Fruit fly (Drosophila melanogaster): ENCODE measurements around the gene PNUTS.

Gene PNUTS

DNA sequence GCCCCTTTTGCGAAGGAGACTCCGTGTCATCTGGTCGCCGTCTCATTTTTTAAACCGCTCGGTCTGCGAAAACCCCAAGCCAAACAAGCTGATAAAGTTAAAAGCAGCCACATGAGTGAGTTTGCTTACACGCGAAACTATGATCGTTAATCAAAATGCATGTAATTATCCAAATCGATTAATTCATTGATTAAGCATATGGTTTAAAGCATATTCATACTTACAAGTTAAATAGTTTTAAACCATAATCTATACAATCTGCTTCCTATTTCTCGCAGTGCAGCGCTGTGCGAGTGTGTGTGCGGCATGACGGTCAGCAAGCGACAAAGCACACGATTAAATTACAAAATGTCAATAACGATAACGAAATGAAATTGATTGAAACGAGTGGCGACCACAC lies 25.2 kb downstream of the PNUTS start:
- TF ChIP-seq cic (GFP tag; optimal IDR thresholded peaks at IDR 0.05) = no peak
- no peak for TF ChIP-seq Mnt (GFP tag; optimal IDR thresholded peaks at IDR 0.05)

DNA sequence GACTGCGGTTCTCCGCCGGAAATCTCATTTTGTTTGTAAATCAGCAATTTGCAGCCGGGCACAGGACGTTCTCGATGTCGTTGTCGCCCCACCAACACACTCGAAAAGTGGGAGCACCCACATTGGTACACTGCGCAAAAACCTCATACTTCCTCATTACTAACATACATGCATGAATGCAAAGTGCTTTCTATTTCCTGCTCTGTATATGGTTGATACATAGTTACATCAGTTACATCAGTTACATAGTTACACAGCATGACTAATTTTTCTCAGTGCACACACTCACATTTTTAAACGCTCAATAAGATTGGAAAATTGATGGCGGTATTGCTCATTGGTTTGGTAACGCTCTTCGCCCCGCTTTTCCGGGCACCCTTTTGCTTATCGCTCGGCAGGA lies 26.9 kb downstream of the PNUTS start:
- TF ChIP-seq Mnt (GFP tag; optimal IDR thresholded peaks at IDR 0.05) (no peak), pad (GFP tag; optimal IDR thresholded peaks at IDR 0.05) (no peak), bab1 (GFP tag; optimal IDR thresholded peaks at IDR 0.05) (no peak), Hr96 (GFP tag; optimal IDR thresholded peaks at IDR 0.05) (no peak), toe (GFP tag; optimal IDR thresholded peaks at IDR 0.05) (no peak), CG12768 (GFP tag; optimal IDR thresholded peaks at IDR 0.05) (no peak), CG1620 (GFP tag; optimal IDR thresholded peaks at IDR 0.05) (no peak), tj (GFP tag; optimal IDR thresholded peaks at IDR 0.05) (no peak), Clk (GFP tag; optimal IDR thresholded peaks at IDR 0.05) (no peak)

DNA sequence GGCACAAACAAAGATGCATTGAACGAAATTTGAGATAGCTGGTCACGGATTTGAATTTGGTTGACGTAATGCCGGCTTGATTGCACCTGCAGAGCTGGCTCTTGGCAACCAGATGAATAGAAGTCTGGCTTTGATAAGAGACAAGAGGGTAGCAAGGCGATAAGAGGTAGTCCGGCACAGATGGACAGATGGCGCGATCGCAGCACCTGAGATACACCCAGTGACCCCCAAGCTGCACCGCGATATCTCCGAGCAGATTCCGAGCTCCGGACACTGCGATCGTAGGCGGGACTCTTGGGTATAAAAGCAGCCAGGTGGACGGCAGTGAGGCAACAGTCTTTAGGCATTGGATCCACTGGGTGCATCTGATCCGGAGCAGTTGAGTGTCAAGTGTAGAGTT lies 28.1 kb downstream of the PNUTS start, which contains the start of gene Lsp1beta:
Gene Lsp1beta, plus strand, starts transcription at position 185 of the 400 bp plus-strand sequence.
- TF ChIP-seq CG33017 (tag; optimal IDR thresholded peaks at IDR 0.05) = no peak
- no peak for TF ChIP-seq CG14711 (tag; optimal IDR thresholded peaks at IDR 0.05)
- no peak for TF ChIP-seq CG5204 (GFP tag; optimal IDR thresholded peaks at IDR 0.05)
- TF ChIP-seq cnc (optimal IDR thresholded peaks at IDR 0.05) = no peak
- no peak for TF ChIP-seq pad (GFP tag; optimal IDR thresholded peaks at IDR 0.05)
- TF ChIP-seq CG12768 (GFP tag; optimal IDR thresholded peaks at IDR 0.05) = no peak
- no peak for TF ChIP-seq tj (GFP tag; optimal IDR thresholded peaks at IDR 0.05)

DNA sequence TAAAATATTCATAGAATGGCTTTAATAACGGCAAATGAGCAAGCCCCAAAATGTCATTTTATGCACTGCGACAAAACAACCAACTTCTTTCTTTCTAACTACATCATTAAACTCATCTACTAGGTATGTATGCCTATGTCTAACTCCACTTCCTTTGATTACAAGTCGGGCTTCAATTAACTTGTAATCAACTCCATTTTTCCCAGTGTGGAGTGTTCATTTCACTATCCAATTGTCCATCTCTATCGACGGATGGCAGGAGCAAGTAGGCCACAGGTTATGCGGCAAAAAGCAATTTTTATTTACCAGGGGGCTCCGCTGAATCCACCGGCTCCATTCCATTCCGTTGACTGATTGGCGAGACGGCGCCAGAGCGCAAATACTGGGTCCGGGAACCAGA lies 33.5 kb downstream of the PNUTS start:
- TF ChIP-seq Hr96 (GFP tag; optimal IDR thresholded peaks at IDR 0.05) = no peak
- TF ChIP-seq CG33017 (tag; optimal IDR thresholded peaks at IDR 0.05) = no peak
- no peak for TF ChIP-seq CG1620 (GFP tag; optimal IDR thresholded peaks at IDR 0.05)
- TF ChIP-seq Mnt (GFP tag; optimal IDR thresholded peaks at IDR 0.05) = no peak
- TF ChIP-seq Clk (GFP tag; optimal IDR thresholded peaks at IDR 0.05) = no peak
- no peak for TF ChIP-seq CG12768 (GFP tag; optimal IDR thresholded peaks at IDR 0.05)
- TF ChIP-seq bab1 (GFP tag; optimal IDR thresholded peaks at IDR 0.05) = no peak
- TF ChIP-seq ovo (GFP tag; optimal IDR thresholded peaks at IDR 0.05) = no peak
- TF ChIP-seq kay (GFP tag; ENCODE audit: borderline replicate concordance) = no peak
- TF ChIP-seq CG5204 (GFP tag; optimal IDR thresholded peaks at IDR 0.05) = no peak
- TF ChIP-seq pad (GFP tag; optimal IDR thresholded peaks at IDR 0.05) = no peak
- no peak for TF ChIP-seq CG7045 (GFP tag; optimal IDR thresholded peaks at IDR 0.05)
- TF ChIP-seq CG11617 (GFP tag; optimal IDR thresholded peaks at IDR 0.05) = no peak
- TF ChIP-seq tj (GFP tag; optimal IDR thresholded peaks at IDR 0.05) = no peak
- TF ChIP-seq Crg-1 (GFP tag; optimal IDR thresholded peaks at IDR 0.05) = no peak
- TF ChIP-seq toe (GFP tag; optimal IDR thresholded peaks at IDR 0.05) = no peak
- TF ChIP-seq cic (GFP tag; optimal IDR thresholded peaks at IDR 0.05) = no peak
- TF ChIP-seq CG14711 (tag; optimal IDR thresholded peaks at IDR 0.05) = no peak
- no peak for TF ChIP-seq cnc (optimal IDR thresholded peaks at IDR 0.05)
- TF ChIP-seq CG7101 (tag; optimal IDR thresholded peaks at IDR 0.05) = no peak

DNA sequence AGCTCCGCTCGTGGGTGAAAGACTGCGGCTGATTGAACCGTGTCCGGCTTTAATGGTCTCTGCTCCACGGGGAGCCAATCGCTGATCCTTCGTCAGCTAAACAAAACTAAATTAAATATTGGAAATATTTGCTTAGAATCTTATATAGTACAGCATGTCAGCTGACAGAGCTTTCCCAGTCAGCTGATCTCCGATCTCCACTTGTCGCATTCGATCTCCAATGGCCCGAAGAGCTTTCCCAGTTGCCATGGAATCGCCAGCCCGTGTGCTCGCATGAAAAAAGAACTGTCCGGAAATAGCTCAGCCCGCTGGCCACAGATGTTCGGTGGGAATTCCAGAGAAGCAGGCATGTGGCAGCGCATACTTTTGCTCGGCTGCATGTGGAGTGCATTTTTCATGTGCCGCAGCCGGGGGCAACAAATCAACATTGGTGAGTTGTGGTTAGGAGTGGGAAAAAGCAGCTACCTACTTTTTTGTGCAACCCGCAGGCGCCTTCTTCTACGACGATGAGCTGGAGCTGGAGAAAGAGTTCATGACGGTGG lies 43.7 kb downstream of the PNUTS start, which contains the start of gene GluRIIC:
Gene GluRIIC, plus strand, starts transcription at position 237 of the 542 bp plus-strand sequence.
- no peak for TF ChIP-seq CG7045 (GFP tag; optimal IDR thresholded peaks at IDR 0.05)

DNA sequence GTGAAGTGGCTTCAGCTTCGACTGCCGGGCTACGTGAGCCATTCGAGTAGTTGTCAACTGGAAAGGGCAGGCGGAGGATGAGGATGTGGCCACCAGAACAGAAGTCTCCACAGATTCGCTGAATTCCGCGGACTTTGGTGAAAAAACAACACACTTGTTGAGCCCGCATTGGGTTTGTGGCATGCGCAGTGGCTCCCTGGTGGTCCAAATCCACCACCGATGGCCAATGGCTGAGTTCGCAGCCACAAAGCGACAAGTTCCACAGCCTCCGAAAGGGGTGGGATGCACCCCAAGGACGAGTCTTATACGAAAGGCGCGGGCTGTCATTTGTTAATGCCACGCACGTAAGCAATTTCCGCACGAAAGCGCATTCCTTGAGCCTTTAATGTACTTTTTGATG lies 48.5 kb downstream of the PNUTS start:
- TF ChIP-seq pad (GFP tag; optimal IDR thresholded peaks at IDR 0.05) (no peak), CG5204 (GFP tag; optimal IDR thresholded peaks at IDR 0.05) (no peak), cnc (optimal IDR thresholded peaks at IDR 0.05) (no peak), CG12768 (GFP tag; optimal IDR thresholded peaks at IDR 0.05) (no peak), CG7101 (tag; optimal IDR thresholded peaks at IDR 0.05) (no peak), ovo (GFP tag; optimal IDR thresholded peaks at IDR 0.05) (no peak)

DNA sequence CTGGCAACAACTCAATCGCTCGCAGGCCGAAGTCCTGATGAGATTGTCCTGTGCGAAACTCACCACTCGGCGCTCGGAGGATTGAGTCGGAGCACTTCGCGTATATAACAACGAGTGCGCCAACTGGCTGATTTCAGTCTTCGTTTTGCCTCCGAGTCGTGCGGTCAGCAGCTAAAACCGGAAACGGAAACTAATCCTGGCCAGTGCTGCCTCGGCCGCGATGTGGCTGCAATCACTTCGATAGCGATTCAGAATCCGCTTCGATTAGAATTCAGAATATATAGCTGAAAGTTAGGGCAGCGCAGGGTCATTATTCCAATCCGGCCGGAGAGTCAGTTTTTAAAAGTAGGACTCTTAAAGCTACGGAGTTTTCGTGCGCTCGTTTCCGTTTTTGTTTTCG lies 52.4 kb downstream of the PNUTS start, which contains the start of gene Tmtc2:
Gene Tmtc2, plus strand, starts transcription at position 134 of the 400 bp plus-strand sequence.
- no peak for TF ChIP-seq tj (GFP tag; optimal IDR thresholded peaks at IDR 0.05)
- TF ChIP-seq Hr96 (GFP tag; optimal IDR thresholded peaks at IDR 0.05) = no peak
- TF ChIP-seq cic (GFP tag; optimal IDR thresholded peaks at IDR 0.05) = no peak
- no peak for TF ChIP-seq toe (GFP tag; optimal IDR thresholded peaks at IDR 0.05)
- TF ChIP-seq CG11617 (GFP tag; optimal IDR thresholded peaks at IDR 0.05) = no peak
- no peak for TF ChIP-seq CG1620 (GFP tag; optimal IDR thresholded peaks at IDR 0.05)
- no peak for TF ChIP-seq Clk (GFP tag; optimal IDR thresholded peaks at IDR 0.05)
- no peak for TF ChIP-seq pad (GFP tag; optimal IDR thresholded peaks at IDR 0.05)
- no peak for TF ChIP-seq bab1 (GFP tag; optimal IDR thresholded peaks at IDR 0.05)
- TF ChIP-seq Crg-1 (GFP tag; optimal IDR thresholded peaks at IDR 0.05) = no peak
- TF ChIP-seq CG14711 (tag; optimal IDR thresholded peaks at IDR 0.05) = no peak
- no peak for TF ChIP-seq CG5204 (GFP tag; optimal IDR thresholded peaks at IDR 0.05)
- TF ChIP-seq cnc (optimal IDR thresholded peaks at IDR 0.05) = no peak
- TF ChIP-seq CG12768 (GFP tag; optimal IDR thresholded peaks at IDR 0.05) = no peak
- TF ChIP-seq CG33017 (tag; optimal IDR thresholded peaks at IDR 0.05) = no peak
- TF ChIP-seq CG7045 (GFP tag; optimal IDR thresholded peaks at IDR 0.05) = no peak
- TF ChIP-seq Mnt (GFP tag; optimal IDR thresholded peaks at IDR 0.05) = no peak
